Worm (Caenorhabditis elegans): ENCODE data around the gene W06H8.2.

The W06H8.2 gene

ce11 chrV:6227326-6228246, 21.0 kb downstream of the W06H8.2 start (continued):
- peak; percentile 89 for TF ChIP-seq C16A3.4 (tag; optimal IDR thresholded peaks at IDR 0.05)
- peak; percentile 61 for TF ChIP-seq nhr-237 (tag; optimal IDR thresholded peaks at IDR 0.05)
- peak; percentile 78 to 81 for TF ChIP-seq lin-35 (GFP tag; optimal IDR thresholded peaks at IDR 0.05)
- peak; percentile 89 for TF ChIP-seq nhr-76 (tag; optimal IDR thresholded peaks at IDR 0.05)
- peak; percentile 78 to 94 for TF ChIP-seq egl-27 (tag; optimal IDR thresholded peaks at IDR 0.05)
- TF ChIP-seq sup-37 (GFP tag; optimal IDR thresholded peaks at IDR 0.05) = peak; percentile 90
- TF ChIP-seq irx-1 (tag; optimal IDR thresholded peaks at IDR 0.05) = peak; percentile 94
- peak; percentile 87 for TF ChIP-seq fkh-4 (tag; optimal IDR thresholded peaks at IDR 0.05; ENCODE audit: borderline replicate concordance)
- peak; percentile 99 for TF ChIP-seq unc-86 (tag; optimal IDR thresholded peaks at IDR 0.05)
- peak; percentile 79 for TF ChIP-seq sox-4 (tag; optimal IDR thresholded peaks at IDR 0.05)
- peak in 3 of 6 experiments; percentile 42 to 73 (median 68) for TF ChIP-seq elt-3 (tag; optimal IDR thresholded peaks at IDR 0.05)
- peak; percentile 99 for TF ChIP-seq lin-14 (GFP tag; optimal IDR thresholded peaks at IDR 0.05)
- peak; percentile 83 to 89 for TF ChIP-seq efl-1 (optimal IDR thresholded peaks at IDR 0.05)
- TF ChIP-seq efl-1 (GFP tag; optimal IDR thresholded peaks at IDR 0.05 in 1 of 2) = peak; percentile 47 to 95
- TF ChIP-seq F16B12.6 (tag; optimal IDR thresholded peaks at IDR 0.05) = no peak
- peak; percentile 89 to 92 for TF ChIP-seq lsy-2 (tag; optimal IDR thresholded peaks at IDR 0.05)
- TF ChIP-seq dpl-1 (GFP tag; optimal IDR thresholded peaks at IDR 0.05) = peak; percentile 22 to 61 (median 53)
- TF ChIP-seq nhr-20 (tag; optimal IDR thresholded peaks at IDR 0.05) = peak; percentile 99
- TF ChIP-seq xbp-1 (tag; optimal IDR thresholded peaks at IDR 0.05) = peak; percentile 95
- no peak for TF ChIP-seq hlh-4 (tag; optimal IDR thresholded peaks at IDR 0.05)
- TF ChIP-seq pag-3 (tag; optimal IDR thresholded peaks at IDR 0.05; ENCODE audit: borderline replicate concordance, insufficient read depth) = no peak
- no peak for TF ChIP-seq pqm-1 (tag; optimal IDR thresholded peaks at IDR 0.05)
- peak; percentile 1 for TF ChIP-seq nhr-28 (tag; optimal IDR thresholded peaks at IDR 0.05)
- peak; percentile 97 for TF ChIP-seq dsc-1 (tag; optimal IDR thresholded peaks at IDR 0.05)
- peak; percentile 94 for TF ChIP-seq mab-9 (GFP tag; IDR thresholded peaks at IDR 0.05)
- peak; percentile 98 for TF ChIP-seq nhr-47 (tag; optimal IDR thresholded peaks at IDR 0.05)
- TF ChIP-seq jun-1 (tag; optimal IDR thresholded peaks at IDR 0.05) = peak; percentile 95
- peak; percentile 99 for TF ChIP-seq tbx-2 (tag; optimal IDR thresholded peaks at IDR 0.05)
- TF ChIP-seq sptf-1 (tag; optimal IDR thresholded peaks at IDR 0.05) = no peak
- peak; percentile 92 for TF ChIP-seq hpl-2 (GFP tag; optimal IDR thresholded peaks at IDR 0.05)
- TF ChIP-seq isw-1 (GFP tag; IDR thresholded peaks at IDR 0.05) = peak; percentile 92
- no peak for TF ChIP-seq C34B4.2 (tag; optimal IDR thresholded peaks at IDR 0.05)
- TF ChIP-seq elt-2 (tag; optimal IDR thresholded peaks at IDR 0.05) = peak; percentile 80
- TF ChIP-seq ceh-88 (GFP tag; IDR thresholded peaks at IDR 0.05) = peak; percentile 94
- TF ChIP-seq ama-1 (optimal IDR thresholded peaks at IDR 0.05) = peak; percentile 96
- TF ChIP-seq ztf-4 (tag; optimal IDR thresholded peaks at IDR 0.05) = peak; percentile 97
- peak; percentile 78 for TF ChIP-seq mep-1 (tag; optimal IDR thresholded peaks at IDR 0.05)
- no peak for TF ChIP-seq nhr-12 (tag; optimal IDR thresholded peaks at IDR 0.05)
- no peak for TF ChIP-seq ces-1 (GFP tag; optimal IDR thresholded peaks at IDR 0.05)
- TF ChIP-seq nhr-90 (tag; optimal IDR thresholded peaks at IDR 0.05; ENCODE audit: poor library complexity) = peak; percentile 91
- no peak for TF ChIP-seq ets-5 (GFP tag; IDR thresholded peaks at IDR 0.05)
- peak; percentile 76 for TF ChIP-seq lin-39 (tag; optimal IDR thresholded peaks at IDR 0.05)
- peak in 1 of 2 experiments; percentile 93 for TF ChIP-seq ztf-11 (tag; optimal IDR thresholded peaks at IDR 0.05)
